Worm (Caenorhabditis elegans) whole organism, L4/young adult: Measurements from ENCODE around the gene znfx-1.

Experiments
- W03F9.2 ChIP-seq: fragments of 150-350 bp; optimal IDR thresholded peaks from 2 replicates; lab custom pipeline; 2014; ENCODE audit warnings: missing biosample characterization, missing genetic modification characterization
- dao-5 ChIP-seq: sonication (generic microtip); optimal IDR thresholded peaks from 2 replicates; lab custom pipeline; 2016; ENCODE audit warnings: missing genotype, missing genetic modification characterization, moderate library complexity, missing compliant biosample characterization
- him-1 ChIP-seq: sonication (generic microtip); optimal IDR thresholded peaks from 2 replicates; lab custom pipeline; 2016; ENCODE audit warnings: missing genotype, missing genetic modification reagents, missing genetic modification characterization, missing compliant biosample characterization

- no peak for TF ChIP-seq him-1 (tag; lab: Kevin White, UChicago)
- no peak for TF ChIP-seq W03F9.2 (tag; lab: Kevin White, UChicago)
- no peak for TF ChIP-seq dao-5
Measured at ce11 chrII:9172849-9173248, 40.6 kb upstream of the znfx-1 start, which contains the start of gene T23G7.2.
